Worm (Caenorhabditis elegans) whole organism, L1 larva: ENCODE measurements around the gene ZK856.11.

Experiments used
- dsc-1 ChIP-seq: sonication (generic microtip); optimal IDR thresholded peaks from 2 replicates; lab custom pipeline; 2016; ENCODE audit warnings: mild to moderate bottlenecking, missing genetic modification characterization, missing compliant biosample characterization
- unc-62 ChIP-seq: fragments of 150-350 bp; optimal IDR thresholded peaks from 2 replicates; lab custom pipeline; 2014; ENCODE audit warnings: missing biosample characterization, missing genetic modification reagents, missing genetic modification characterization

DNA sequence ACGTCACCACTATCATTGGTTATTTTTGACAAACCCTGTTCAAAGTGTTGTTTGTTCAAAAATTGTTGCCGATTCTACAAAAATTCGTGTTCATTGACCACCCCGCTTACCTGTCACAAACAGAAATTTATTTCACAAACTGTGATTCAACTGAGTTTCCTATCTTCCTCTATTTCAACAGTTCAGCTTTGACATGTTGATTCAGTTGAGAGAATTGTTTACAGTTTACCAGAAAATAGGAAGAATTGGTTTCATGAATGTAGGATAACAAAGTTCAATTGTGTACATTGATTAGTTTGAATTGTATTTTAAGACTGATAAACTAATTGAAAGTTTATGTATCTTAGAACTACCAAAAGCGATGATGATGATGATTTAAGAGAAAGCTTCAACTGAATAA lies 40.9 kb upstream of the ZK856.11 start:
- peak; percentile 6 for TF ChIP-seq dsc-1 (tag; lab: Kevin White, UChicago)
- TF ChIP-seq unc-62 (GFP tag; lab: Kevin White, UChicago), result no peak
